Fruit fly (Drosophila melanogaster) whole organism, embryonic: ENCODE measurements around the gene CG44271.

Source experiments
- B-H2 ChIP-seq: fragments of 200-800 bp; sonication (Bioruptor generic); optimal IDR thresholded peaks from 2 replicates; lab custom pipeline; 2018; ENCODE audit warnings: missing biosample characterization, mild to moderate bottlenecking, missing genetic modification characterization
- CG10462 ChIP-seq: fragments of 200-800 bp; sonication (Bioruptor generic); optimal IDR thresholded peaks from 2 replicates; lab custom pipeline; 2016; ENCODE audit warnings: missing biosample characterization, missing genetic modification characterization
- CG10543 ChIP-seq: fragments of 200-800 bp; sonication (Bioruptor generic); optimal IDR thresholded peaks from 3 replicates; lab custom pipeline; 2017; ENCODE audit warnings: missing biosample characterization, mild to moderate bottlenecking, missing genetic modification characterization, moderate library complexity
- CG13123 ChIP-seq: fragments of 200-800 bp; sonication (Bioruptor generic); optimal IDR thresholded peaks from 2 replicates; lab custom pipeline; 2016; ENCODE audit warnings: missing biosample characterization, missing genetic modification characterization
- CG13296 ChIP-seq: fragments of 200-800 bp; sonication (Bioruptor generic); optimal IDR thresholded peaks from 3 replicates; lab custom pipeline; 2018; ENCODE audit warnings: missing biosample characterization, mild to moderate bottlenecking, missing genetic modification characterization
- CG14014 ChIP-seq: fragments of 200-800 bp; sonication (Bioruptor generic); IDR thresholded peaks from 2 replicates; pipeline ENCODE4 v1.3.6; 2022; ENCODE audit warnings: missing biosample characterization, missing genetic modification characterization
- CG14710 ChIP-seq: fragments of 200-800 bp; sonication (Bioruptor generic); optimal IDR thresholded peaks from 3 replicates; lab custom pipeline; 2019; ENCODE audit warnings: missing biosample characterization, mild to moderate bottlenecking, missing genetic modification characterization, moderate library complexity
- CG17328 ChIP-seq: fragments of 200-800 bp; sonication (Bioruptor generic); IDR thresholded peaks from 2 replicates; pipeline ENCODE4 v1.3.6; 2022; ENCODE audit warnings: missing biosample characterization, missing genetic modification characterization
- CG18262 ChIP-seq: fragments of 200-800 bp; optimal IDR thresholded peaks from 3 replicates; lab custom pipeline; 2019; ENCODE audit warnings: missing biosample characterization, mild to moderate bottlenecking, missing genetic modification characterization, moderate library complexity
- CG18599 ChIP-seq: fragments of 200-800 bp; sonication (Bioruptor generic); optimal IDR thresholded peaks from 3 replicates; lab custom pipeline; 2017; ENCODE audit warnings: missing biosample characterization, missing genetic modification characterization, mild to moderate bottlenecking, moderate library complexity, missing genetic modification reagents
- CG2202 ChIP-seq: fragments of 200-800 bp; sonication (Bioruptor generic); optimal IDR thresholded peaks from 2 replicates; lab custom pipeline; 2018; ENCODE audit warnings: missing biosample characterization, mild to moderate bottlenecking, missing genetic modification characterization
- CG3163 ChIP-seq: fragments of 200-800 bp; sonication (Bioruptor generic); optimal IDR thresholded peaks from 3 replicates; lab custom pipeline; 2016; ENCODE audit warnings: missing biosample characterization, missing genetic modification characterization
- CG33213 ChIP-seq: fragments of 200-800 bp; sonication (Bioruptor generic); optimal IDR thresholded peaks from 3 replicates; lab custom pipeline; 2016; ENCODE audit warnings: missing biosample characterization, missing genetic modification characterization
- CG42726 ChIP-seq: fragments of 200-800 bp; sonication (Bioruptor generic); IDR thresholded peaks from 2 replicates; pipeline ENCODE4 v1.3.6; 2022; ENCODE audit warnings: missing biosample characterization, missing genetic modification characterization; ENCODE audit not compliant: partially characterized antibody
- CG4707 ChIP-seq: fragments of 200-800 bp; sonication (Bioruptor generic); optimal IDR thresholded peaks from 2 replicates; lab custom pipeline; 2018; ENCODE audit warnings: missing biosample characterization, mild to moderate bottlenecking, missing genetic modification characterization, moderate library complexity
- CG8089 ChIP-seq: fragments of 200-800 bp; sonication (Bioruptor generic); optimal IDR thresholded peaks from 3 replicates; lab custom pipeline; 2016; ENCODE audit warnings: missing biosample characterization, missing genetic modification characterization
- CG9817 ChIP-seq: fragments of 200-800 bp; sonication (Bioruptor generic); optimal IDR thresholded peaks from 2 replicates; lab custom pipeline; 2018; ENCODE audit warnings: missing biosample characterization, mild to moderate bottlenecking, missing genetic modification characterization, moderate library complexity
- D19A ChIP-seq: fragments of 200-800 bp; optimal IDR thresholded peaks from 3 replicates; lab custom pipeline; 2019; ENCODE audit warnings: missing biosample characterization, mild to moderate bottlenecking, missing genetic modification characterization, moderate library complexity
- Deaf1 ChIP-seq: fragments of 200-800 bp; optimal IDR thresholded peaks from 3 replicates; lab custom pipeline; 2019; ENCODE audit warnings: missing biosample characterization, mild to moderate bottlenecking, missing genetic modification characterization, moderate library complexity
- Dll ChIP-seq: fragments of 200-800 bp; sonication (Bioruptor generic); IDR thresholded peaks from 4 replicates; pipeline ENCODE4 v1.3.6; 2022; ENCODE audit warnings: missing biosample characterization, missing genetic modification characterization; ENCODE audit not compliant: partially characterized antibody
- HmgZ ChIP-seq: fragments of 200-800 bp; sonication (Bioruptor generic); optimal IDR thresholded peaks from 2 replicates; lab custom pipeline; 2018; ENCODE audit warnings: missing biosample characterization, mild to moderate bottlenecking, missing genetic modification characterization
- Hmr ChIP-seq: fragments of 200-800 bp; sonication (Bioruptor generic); optimal IDR thresholded peaks from 3 replicates; lab custom pipeline; 2017; ENCODE audit warnings: mild to moderate bottlenecking, missing biosample characterization, missing genetic modification reagents, missing genetic modification characterization
- Jarid2 ChIP-seq: fragments of 200-800 bp; sonication (Bioruptor generic); optimal IDR thresholded peaks from 3 replicates; lab custom pipeline; 2017; ENCODE audit warnings: mild to moderate bottlenecking, missing biosample characterization, missing genetic modification reagents, missing genetic modification characterization
- Lhr ChIP-seq: fragments of 200-800 bp; sonication (Bioruptor generic); optimal IDR thresholded peaks from 3 replicates; lab custom pipeline; 2017; ENCODE audit warnings: mild to moderate bottlenecking, missing biosample characterization, missing genetic modification reagents, missing genetic modification characterization
- Med ChIP-seq: fragments of 200-800 bp; sonication (Bioruptor generic); peaks from one replicate; lab custom pipeline; 2016; ENCODE audit warnings: missing biosample characterization, missing genetic modification characterization, mild to moderate bottlenecking, inconsistent platforms, moderate library complexity
- NFAT ChIP-seq: fragments of 200-800 bp; sonication (Bioruptor generic); IDR thresholded peaks from 2 replicates; pipeline ENCODE4 v1.3.6; 2022; ENCODE audit warnings: missing biosample characterization, missing genetic modification characterization
- NK7.1 ChIP-seq: fragments of 200-800 bp; sonication (Bioruptor generic); optimal IDR thresholded peaks from 3 replicates; lab custom pipeline; 2016; ENCODE audit warnings: missing biosample characterization, missing genetic modification characterization
- Oli ChIP-seq: fragments of 200-800 bp; sonication (Bioruptor generic); optimal IDR thresholded peaks from 2 replicates; lab custom pipeline; 2018; ENCODE audit warnings: missing biosample characterization, mild to moderate bottlenecking, missing genetic modification characterization, moderate library complexity
- Ptx1 ChIP-seq: fragments of 200-800 bp; sonication (Bioruptor generic); IDR thresholded peaks from 2 replicates; pipeline ENCODE4 v1.3.6; 2022; ENCODE audit warnings: missing biosample characterization, missing genetic modification characterization
- TFAM ChIP-seq: fragments of 200-800 bp; sonication (Bioruptor generic); optimal IDR thresholded peaks from 2 replicates; lab custom pipeline; 2017; ENCODE audit warnings: missing biosample characterization, missing genetic modification characterization, inconsistent platforms
- Trl ChIP-seq, 3 experiments: fragments of >200 bp in 2 of 3; fragments of 200-800 bp in 1 of 3; sonication (Bioruptor generic) in 1 of 3; optimal IDR thresholded peaks; 2 replicates in 1 of 3; 3 replicates in 2 of 3; lab custom pipeline; 2016 to 2017; ENCODE audit warnings: missing biosample characterization in 1 of 3, missing genetic modification characterization in 1 of 3
- Xbp1 ChIP-seq: fragments of 200-800 bp; sonication (Bioruptor generic); optimal IDR thresholded peaks from 3 replicates; lab custom pipeline; 2016; ENCODE audit warnings: missing biosample characterization, mild to moderate bottlenecking, missing genetic modification characterization
- bbx ChIP-seq: fragments of 200-800 bp; sonication (Bioruptor generic); IDR thresholded peaks from 2 replicates; pipeline ENCODE4 v1.3.6; 2022; ENCODE audit warnings: missing biosample characterization, missing genetic modification characterization; ENCODE audit not compliant: partially characterized antibody
- bowl ChIP-seq: fragments of 200-800 bp; sonication (Bioruptor generic); IDR thresholded peaks from 2 replicates; pipeline ENCODE4 v1.3.6; 2022; ENCODE audit warnings: missing biosample characterization, missing genetic modification characterization
- crp ChIP-seq, 2 experiments: fragments of 200-800 bp; sonication (Bioruptor generic); optimal IDR thresholded peaks; 2 replicates in 1 of 2; 3 replicates in 1 of 2; lab custom pipeline; 2017; ENCODE audit warnings: missing biosample characterization in 2 of 2, missing genetic modification characterization in 2 of 2, mild to moderate bottlenecking in 1 of 2, moderate library complexity in 1 of 2
- en ChIP-seq: fragments of 200-800 bp; sonication (Bioruptor generic); optimal IDR thresholded peaks from 2 replicates; lab custom pipeline; 2016; ENCODE audit warnings: missing biosample characterization, missing genetic modification characterization
- gsb ChIP-seq: fragments of 200-800 bp; sonication (Bioruptor generic); IDR thresholded peaks from 2 replicates; pipeline ENCODE4 v1.3.6; 2022; ENCODE audit warnings: missing biosample characterization, missing genetic modification characterization
- pum ChIP-seq: fragments of 200-800 bp; sonication (Bioruptor generic); optimal IDR thresholded peaks from 2 replicates; lab custom pipeline; 2016; ENCODE audit warnings: missing biosample characterization, missing genetic modification characterization
- row ChIP-seq: fragments of 200-800 bp; sonication (Bioruptor generic); IDR thresholded peaks from 3 replicates; pipeline ENCODE4 v1.3.6; 2022; ENCODE audit warnings: missing biosample characterization, missing genetic modification characterization
- sens ChIP-seq: fragments of 200-800 bp; sonication (Bioruptor generic); peaks from one replicate; lab custom pipeline; 2016; ENCODE audit warnings: missing biosample characterization, missing genetic modification characterization
- slbo ChIP-seq: fragments of 200-800 bp; sonication (Bioruptor generic); IDR thresholded peaks from 2 replicates; pipeline ENCODE4 v1.3.6; 2022; ENCODE audit warnings: missing biosample characterization, missing genetic modification characterization
- tll ChIP-seq, 2 experiments: fragments of 200-800 bp in 1 of 2; fragments of >200 bp in 1 of 2; sonication (Bioruptor generic) in 1 of 2; optimal IDR thresholded peaks; 2 replicates each; lab custom pipeline; 2017 to 2019; ENCODE audit warnings: missing biosample characterization in 2 of 2, missing genetic modification characterization in 2 of 2, mild to moderate bottlenecking in 1 of 2, moderate library complexity in 1 of 2

The CG44271 gene

DNA sequence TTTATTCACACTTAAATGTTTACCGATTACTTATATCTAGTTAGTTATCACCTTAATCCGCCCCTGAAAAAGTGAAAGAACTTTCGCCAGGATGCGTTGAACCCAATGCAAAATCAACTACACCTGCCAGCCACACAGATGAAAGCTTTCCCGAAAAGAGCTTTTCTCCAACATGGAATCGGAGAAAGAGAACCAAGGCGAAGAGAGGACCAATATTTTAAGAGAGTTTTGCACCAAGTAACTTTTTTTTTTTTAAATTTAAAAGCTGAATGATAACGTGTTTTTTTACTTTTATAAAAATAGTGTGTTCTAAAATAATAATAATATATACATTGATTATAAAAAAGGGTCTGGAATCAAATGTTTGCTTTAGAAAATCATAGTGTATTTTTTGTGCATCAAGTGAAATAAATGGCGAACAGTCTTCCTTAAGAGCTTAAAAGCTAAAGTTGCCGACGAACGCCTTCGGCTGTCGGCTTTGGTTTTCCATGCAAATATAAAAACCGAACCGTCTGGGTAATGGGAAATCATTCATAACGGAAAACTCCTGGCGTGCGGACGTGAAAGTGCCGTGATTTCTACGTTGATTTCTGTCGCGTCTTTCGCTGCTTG, 5.6 kb downstream of the CG44271 start, which contains the start of gene meng:
meng (plus strand) TSS at position 523 of the 612 bp plus-strand sequence.
- TF ChIP-seq row (GFP tag; lab: Robert Waterston, UW) (peak; percentile 35; the same call in 1 of the 3 replicates), CG33213 (GFP tag; lab: Kevin White, UChicago) (no peak), bbx (no peak), en (GFP tag; lab: Kevin White, UChicago) (no peak), CG42726 (no peak), Xbp1 (GFP tag; lab: Kevin White, UChicago) (no peak), CG18262 (no peak), Hmr (GFP tag; lab: Kevin White, UChicago) (peak; percentile 6), CG10543 (GFP tag; lab: Kevin White, UChicago) (peak; percentile 17), CG3163 (GFP tag; lab: Kevin White, UChicago) (peak; percentile 76), CG17328 (GFP tag; lab: Robert Waterston, UW) (no peak), bowl (no peak), crp (GFP tag; optimal IDR thresholded peaks at IDR 0.05; lab: Kevin White, UChicago) (no peak), HmgZ (tag; lab: Kevin White, UChicago) (no peak), CG18599 (peak; percentile 14), Deaf1 (peak; percentile 98), NK7.1 (no peak), pum (no peak), Dll (no peak), Oli (tag; lab: Kevin White, UChicago) (no peak), D19A (peak; percentile 88), Med (GFP tag; lab: Kevin White, UChicago) (peak; percentile 66), CG2202 (no peak), CG14014 (GFP tag; lab: Robert Waterston, UW) (no peak), CG9817 (tag; lab: Kevin White, UChicago) (no peak), Ptx1 (GFP tag; lab: Robert Waterston, UW) (no peak), CG4707 (GFP tag; lab: Kevin White, UChicago) (no peak), Trl (optimal IDR thresholded peaks at IDR 0.05; lab: Kevin White, UChicago) (peak; percentile 35 to 79), Trl (GFP tag; optimal IDR thresholded peaks at IDR 0.05; lab: Kevin White, UChicago) (no peak), CG13296 (GFP tag; lab: Kevin White, UChicago) (peak; percentile 4), Jarid2 (GFP tag; lab: Kevin White, UChicago) (peak; percentile 39), NFAT (GFP tag; lab: Robert Waterston, UW) (0 out of 2 replicates have a peak, but pooled peaks have one; percentile 14), sens (GFP tag; lab: Kevin White, UChicago) (no peak), TFAM (no peak)

DNA sequence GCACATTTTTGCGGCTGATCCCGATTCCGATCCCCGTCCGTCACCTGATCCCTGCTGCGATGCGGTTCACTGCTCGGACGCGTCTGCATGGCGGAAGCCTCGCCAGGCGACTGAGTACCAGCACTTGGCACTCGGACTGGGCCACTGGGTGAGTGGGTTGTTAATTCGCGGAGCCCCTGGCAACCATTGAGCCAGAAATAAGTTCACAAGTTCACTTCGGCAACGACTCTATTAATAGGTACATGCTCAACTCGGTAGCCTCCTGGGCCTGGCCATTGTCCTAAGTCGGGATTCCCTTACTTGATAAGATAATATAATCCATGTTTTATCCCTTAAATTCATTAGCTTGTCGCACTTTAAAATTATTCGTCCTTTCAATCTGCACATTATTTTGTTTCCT, 7.6 kb downstream of the CG44271 start, which contains the start of gene TTLL3A:
TTLL3A (minus strand) TSS at position 101 of the 400 bp plus-strand sequence.
- TF ChIP-seq CG10462 (GFP tag; lab: Kevin White, UChicago) (no peak), slbo (0 out of 2 replicates have a peak, but pooled peaks have one; percentile 21)

DNA sequence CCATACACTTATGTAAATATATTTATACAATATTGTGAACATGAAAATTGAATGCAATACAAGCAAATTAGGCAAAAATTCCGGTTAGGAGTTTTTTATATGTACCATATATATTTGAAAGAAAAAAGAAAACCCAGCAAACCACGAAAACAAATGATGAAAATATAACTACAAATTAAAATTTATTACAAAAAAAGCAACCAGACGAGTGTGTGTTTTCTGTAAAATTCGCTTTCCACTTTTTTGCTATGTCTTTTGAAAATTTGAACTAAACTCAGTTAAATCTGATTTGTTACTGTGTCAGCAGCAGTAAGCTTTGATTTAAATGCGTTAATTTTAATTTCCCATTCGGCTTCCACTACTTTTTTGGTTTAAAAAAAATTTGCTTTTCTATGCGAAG, 15.1 kb downstream of the CG44271 start, which contains the start of gene TTLL3B:
TTLL3B (plus strand) TSS at position 301 of the 400 bp plus-strand sequence.
- TF ChIP-seq tll (GFP tag; optimal IDR thresholded peaks at IDR 0.05; lab: Kevin White, UChicago) (no peak), CG13123 (GFP tag; lab: Kevin White, UChicago) (no peak), Lhr (GFP tag; lab: Kevin White, UChicago) (no peak), B-H2 (GFP tag; lab: Kevin White, UChicago) (no peak), CG8089 (no peak), CG14710 (tag; lab: Kevin White, UChicago) (no peak), gsb (GFP tag; lab: Robert Waterston, UW) (no peak)
